Fruit fly (Drosophila melanogaster) S2 (cell line): Measurements from ENCODE around the gene CG43249.

Experiments used
- CG8478 ChIP-seq: fragments of >200 bp; optimal IDR thresholded peaks from 2 replicates; lab custom pipeline; 2018
- CTCF ChIP-seq, 2 experiments: fragments of >200 bp; optimal IDR thresholded peaks; 2 replicates each; lab custom pipeline; 2018

DNA sequence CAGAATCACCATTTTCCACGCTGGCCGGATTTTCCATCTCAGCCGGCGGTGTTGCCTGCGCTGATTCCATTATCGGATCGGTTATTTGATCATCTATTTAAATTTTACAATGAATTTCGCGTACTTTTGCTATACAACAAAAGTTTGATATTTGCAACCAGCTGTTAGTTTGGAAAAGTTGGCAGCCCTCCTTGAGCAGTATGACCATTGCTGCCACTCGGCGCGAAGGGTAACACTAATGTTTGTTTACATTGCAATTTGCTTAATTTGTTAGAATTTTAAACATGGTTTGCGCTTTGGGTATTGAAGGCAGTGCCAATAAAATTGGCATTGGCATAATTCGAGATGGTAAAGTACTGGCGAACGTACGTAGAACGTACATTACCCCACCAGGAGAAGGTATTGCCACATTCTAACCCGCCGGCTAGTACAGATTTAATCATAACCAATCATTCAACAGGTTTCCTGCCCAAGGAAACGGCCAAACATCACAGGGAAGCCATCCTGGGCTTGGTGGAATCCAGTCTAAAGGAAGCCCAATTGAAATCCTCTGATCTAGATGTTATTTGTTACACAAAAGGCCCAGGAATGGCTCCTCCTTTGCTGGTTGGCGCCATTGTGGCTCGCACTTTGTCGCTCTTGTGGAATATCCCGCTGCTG lies 47.8 kb downstream of the CG43249 start, which contains the start of the genes Golgin104 and Tcs3:
- TF ChIP-seq CTCF (optimal IDR thresholded peaks at IDR 0.05; lab: Kevin White, UChicago) (no peak), CG8478 (no peak)
